Fruit fly (Drosophila melanogaster): ENCODE measurements around the gene CG7560.

The CG7560 gene

DNA sequence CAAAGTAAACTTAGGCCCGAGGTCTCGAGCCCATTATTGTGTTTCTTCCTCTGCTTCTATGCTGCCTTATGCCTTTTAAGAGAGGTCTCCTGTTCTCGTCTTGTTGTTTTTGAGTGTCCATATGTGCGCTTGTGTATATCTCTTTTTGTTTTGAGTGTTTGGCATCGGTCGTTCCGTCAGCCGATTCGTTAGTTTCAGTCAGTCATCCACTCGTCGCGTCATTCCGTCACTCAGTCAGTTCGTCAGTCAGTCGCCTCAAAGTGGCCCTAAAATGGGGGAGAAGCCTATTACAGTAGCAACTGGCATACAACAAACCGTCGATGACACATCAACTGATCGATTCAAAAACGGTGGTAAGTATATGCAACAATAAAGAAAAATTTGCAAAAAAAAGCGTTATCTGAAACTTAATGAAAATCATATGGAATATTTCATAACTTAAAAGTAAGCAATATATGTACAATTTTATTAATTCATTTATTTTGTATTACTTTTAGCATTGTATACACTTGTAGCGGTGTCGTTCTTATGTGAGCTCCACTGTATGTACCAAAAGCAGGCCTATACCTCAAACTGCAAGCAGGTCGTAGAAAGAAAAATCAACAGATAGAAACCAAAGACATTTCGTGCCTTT lies 6.8 kb upstream of the CG7560 start (continued):
- TF ChIP-seq dsx (GFP tag; optimal IDR thresholded peaks at IDR 0.05; ENCODE audit: poor library complexity, severe bottlenecking) (no peak), CG31627 (GFP tag; optimal IDR thresholded peaks at IDR 0.05) (no peak), pdm3 (GFP tag; optimal IDR thresholded peaks at IDR 0.05) (peak; percentile 2), Hr39 (GFP tag; optimal IDR thresholded peaks at IDR 0.05) (no peak), Sox15 (GFP tag; optimal IDR thresholded peaks at IDR 0.05) (no peak), CG3919 (GFP tag; optimal IDR thresholded peaks at IDR 0.05) (peak; percentile 31), CG11902 (GFP tag; optimal IDR thresholded peaks at IDR 0.05) (no peak), ss (GFP tag; optimal IDR thresholded peaks at IDR 0.05) (no peak), achi (GFP tag; optimal IDR thresholded peaks at IDR 0.05) (peak; percentile 31), fkh (GFP tag; optimal IDR thresholded peaks at IDR 0.05) (peak; percentile 38), spab (GFP tag; optimal IDR thresholded peaks at IDR 0.05) (no peak), CG8632 (GFP tag; optimal IDR thresholded peaks at IDR 0.05) (no peak), CG16779 (tag; optimal IDR thresholded peaks at IDR 0.05) (no peak), CG3032 (tag; optimal IDR thresholded peaks at IDR 0.05) (peak; percentile 18), Ets96B (tag; optimal IDR thresholded peaks at IDR 0.05) (no peak), cyc (GFP tag; optimal IDR thresholded peaks at IDR 0.05) (no peak), vri (GFP tag; optimal IDR thresholded peaks at IDR 0.05) (no peak), CG6276 (GFP tag; optimal IDR thresholded peaks at IDR 0.05) (peak; percentile 43), CG11762 (GFP tag; optimal IDR thresholded peaks at IDR 0.05; ENCODE audit: insufficient read depth) (no peak), CG10669 (GFP tag; optimal IDR thresholded peaks at IDR 0.05) (no peak), CG8119 (GFP tag; IDR thresholded peaks at IDR 0.05) (peak; percentile 59), CG32006 (GFP tag; optimal IDR thresholded peaks at IDR 0.05) (peak; percentile 35), CG6163 (GFP tag; IDR thresholded peaks at IDR 0.05) (peak; percentile 61; the same call in 2 of the 3 replicates), CG6854 (GFP tag; optimal IDR thresholded peaks at IDR 0.05) (no peak), CG7368 (GFP tag; optimal IDR thresholded peaks at IDR 0.05) (no peak), Eip75B (GFP tag; optimal IDR thresholded peaks at IDR 0.05) (no peak), lz (GFP tag; optimal IDR thresholded peaks at IDR 0.05) (no peak)

DNA sequence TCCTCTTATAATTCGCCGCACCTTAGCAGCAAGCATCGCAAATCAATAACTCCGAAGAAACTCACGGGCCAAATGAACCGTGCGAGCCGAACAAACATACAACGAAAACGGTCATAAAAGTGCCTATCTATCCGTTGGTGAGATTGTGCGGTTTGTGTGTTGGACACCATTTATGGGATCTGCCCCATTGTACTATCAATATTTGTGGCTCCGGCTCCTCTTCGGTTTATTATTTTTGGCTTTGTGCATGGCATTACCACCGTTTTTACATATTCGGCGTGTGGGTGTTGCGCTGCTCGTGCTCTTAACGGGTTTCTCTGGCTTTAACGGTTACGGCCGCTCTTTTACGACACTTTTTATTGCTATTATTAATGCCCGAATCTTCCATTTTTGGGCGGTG lies 5.6 kb upstream of the CG7560 start:
- TF ChIP-seq fkh (GFP tag; optimal IDR thresholded peaks at IDR 0.05) (peak; percentile 63), CG9139 (GFP tag; optimal IDR thresholded peaks at IDR 0.05) (no peak), CG6163 (GFP tag; IDR thresholded peaks at IDR 0.05) (0 out of 3 replicates have a peak, but pooled peaks have one; percentile 5), Eip78C (GFP tag) (peak; percentile 44)

DNA sequence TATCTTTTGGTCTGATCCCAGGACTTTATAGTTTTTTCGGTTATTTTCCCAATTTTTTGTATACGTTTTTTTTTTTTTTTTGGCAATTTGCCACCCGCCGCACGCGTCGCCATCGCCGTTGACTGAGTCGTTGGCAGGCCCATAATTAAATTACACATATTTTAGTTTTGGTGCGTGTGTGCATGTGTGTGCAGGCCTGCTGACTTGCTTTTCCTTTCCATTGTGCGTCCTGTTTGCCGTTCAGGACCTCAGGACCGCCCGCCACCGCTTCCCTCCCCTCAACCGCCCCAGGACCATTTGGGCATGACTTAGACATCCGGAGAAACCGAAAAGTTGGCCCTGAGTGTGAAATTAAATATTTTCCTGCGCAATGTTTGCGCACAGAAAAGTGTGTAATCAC lies 4.0 kb upstream of the CG7560 start:
- TF ChIP-seq fd85E (GFP tag; optimal IDR thresholded peaks at IDR 0.05) (no peak), Ets96B (tag; optimal IDR thresholded peaks at IDR 0.05) (no peak), Hr38 (GFP tag; optimal IDR thresholded peaks at IDR 0.05) (no peak), Hr39 (GFP tag; optimal IDR thresholded peaks at IDR 0.05) (no peak), pdm3 (GFP tag; optimal IDR thresholded peaks at IDR 0.05) (no peak), Sox15 (GFP tag; optimal IDR thresholded peaks at IDR 0.05) (no peak), CG8319 (GFP tag; optimal IDR thresholded peaks at IDR 0.05) (no peak), Eip78C (GFP tag) (no peak)

DNA sequence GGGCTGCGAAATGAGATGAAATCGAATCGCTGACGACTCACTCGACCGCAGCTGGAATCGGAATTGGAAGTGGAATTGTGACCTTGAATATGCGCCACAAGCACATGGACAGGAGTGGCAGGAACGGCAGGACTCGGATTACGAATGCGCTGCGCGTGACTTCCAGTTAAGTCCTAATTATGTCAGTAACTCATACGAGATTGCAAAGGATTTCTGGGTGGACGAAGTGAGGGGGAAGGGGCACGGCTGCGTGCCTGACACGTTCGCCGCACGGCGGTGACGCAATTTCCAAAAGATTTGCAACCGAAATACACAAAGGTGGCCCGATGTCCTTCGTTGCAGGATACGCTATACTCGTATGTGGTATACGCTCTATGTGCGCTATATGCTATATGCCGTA lies 3.1 kb upstream of the CG7560 start:
- no peak for TF ChIP-seq CG11902 (GFP tag; optimal IDR thresholded peaks at IDR 0.05)
- no peak for TF ChIP-seq CG34406 (GFP tag; optimal IDR thresholded peaks at IDR 0.05)
- no peak for TF ChIP-seq OdsH (GFP tag; optimal IDR thresholded peaks at IDR 0.05)
- TF ChIP-seq dac (GFP tag; optimal IDR thresholded peaks at IDR 0.05): no peak
- TF ChIP-seq topi (GFP tag; optimal IDR thresholded peaks at IDR 0.05): no peak
- TF ChIP-seq CG3919 (GFP tag; optimal IDR thresholded peaks at IDR 0.05): no peak
- TF ChIP-seq CG11762 (GFP tag; optimal IDR thresholded peaks at IDR 0.05; ENCODE audit: insufficient read depth): no peak
- TF ChIP-seq CG6854 (GFP tag; optimal IDR thresholded peaks at IDR 0.05): no peak
- no peak for TF ChIP-seq Hr4 (GFP tag; optimal IDR thresholded peaks at IDR 0.05)
- TF ChIP-seq vri (GFP tag; optimal IDR thresholded peaks at IDR 0.05): no peak
- TF ChIP-seq Eip78C (GFP tag): no peak
- no peak for TF ChIP-seq CG11294 (GFP tag; IDR thresholded peaks at IDR 0.05)
- TF ChIP-seq Hr39 (GFP tag; optimal IDR thresholded peaks at IDR 0.05): no peak
- TF ChIP-seq CG32006 (GFP tag; optimal IDR thresholded peaks at IDR 0.05): no peak

All from whole organism, prepupa.